Worm (Caenorhabditis elegans): Measurements from ENCODE around the gene C14B9.8.
A peak's percentile ranks its signal among the peaks of the same experiment; 100 is the strongest.

The C14B9.8 gene

ce11 chrIII:8130177-8130902, 14.1 kb downstream of the C14B9.8 start, which contains the start of the genes rpl-21 and C14B9.10 (continued):
- TF ChIP-seq F37B4.10 (GFP tag; IDR thresholded peaks at IDR 0.05): no peak
- TF ChIP-seq snpc-1.1 (tag; optimal IDR thresholded peaks at IDR 0.05; ENCODE audit: insufficient read depth): peak; percentile 60
- peak; percentile 20; the same call in 1 of the 2 replicates for TF ChIP-seq lir-1 (GFP tag; conservative IDR thresholded peaks at IDR 0.05)
- TF ChIP-seq Y53F4B.3 (GFP tag; IDR thresholded peaks at IDR 0.05): no peak
- TF ChIP-seq F22D6.2 (tag; optimal IDR thresholded peaks at IDR 0.05): no peak
- peak; percentile 88 for TF ChIP-seq ceh-91 (GFP tag; IDR thresholded peaks at IDR 0.05)
- no peak for TF ChIP-seq ceh-58 (GFP tag; IDR thresholded peaks at IDR 0.05)
- no peak for TF ChIP-seq mel-28 (tag; optimal IDR thresholded peaks at IDR 0.05; ENCODE audit: borderline replicate concordance)
- TF ChIP-seq unc-62 (GFP tag; optimal IDR thresholded peaks at IDR 0.05): no peak
- TF ChIP-seq B0261.1 (tag; optimal IDR thresholded peaks at IDR 0.05): peak; percentile 3
- TF ChIP-seq madf-10 (tag; optimal IDR thresholded peaks at IDR 0.05): peak; percentile 26
- no peak for TF ChIP-seq nhr-120 (GFP tag; IDR thresholded peaks at IDR 0.05)
- no peak for TF ChIP-seq F10E7.11 (tag; optimal IDR thresholded peaks at IDR 0.05)
- TF ChIP-seq tbp1 (GFP tag; optimal IDR thresholded peaks at IDR 0.05): peak; percentile 71
- TF ChIP-seq egrh-3 (GFP tag; IDR thresholded peaks at IDR 0.05): no peak
- no peak for TF ChIP-seq ceh-79 (tag; optimal IDR thresholded peaks at IDR 0.05)
- TF ChIP-seq ets-4 (GFP tag; optimal IDR thresholded peaks at IDR 0.05): no peak
- peak; percentile 80 for TF ChIP-seq mcd-1 (GFP tag; IDR thresholded peaks at IDR 0.05)
- TF ChIP-seq attf-5 (GFP tag; optimal IDR thresholded peaks at IDR 0.05): peak; percentile 76
- TF ChIP-seq unc-130 (GFP tag; optimal IDR thresholded peaks at IDR 0.05): peak; percentile 34
- peak; percentile 2 for TF ChIP-seq mes-4 (tag; optimal IDR thresholded peaks at IDR 0.05)
- TF ChIP-seq ceh-100 (GFP tag; IDR thresholded peaks at IDR 0.05): peak; percentile 52; the same call in 1 of the 2 replicates
- TF ChIP-seq lsl-1 (GFP tag; optimal IDR thresholded peaks at IDR 0.05): peak; percentile 96
- TF ChIP-seq C17E4.6 (GFP tag; IDR thresholded peaks at IDR 0.05): peak; percentile 25; the same call in 1 of the 2 replicates
- no peak for TF ChIP-seq F57C9.4 (tag; optimal IDR thresholded peaks at IDR 0.05)
- TF ChIP-seq nfya-1 (tag; optimal IDR thresholded peaks at IDR 0.05; ENCODE audit: borderline replicate concordance, insufficient read depth): no peak
- peak; percentile 82 for TF ChIP-seq tlf-1 (GFP tag; optimal IDR thresholded peaks at IDR 0.05)
- TF ChIP-seq hrde-1 (tag; optimal IDR thresholded peaks at IDR 0.05; ENCODE audit: borderline replicate concordance): no peak
- no peak for TF ChIP-seq cebp-1 (GFP tag; IDR thresholded peaks at IDR 0.05)
- TF ChIP-seq cebp-1 (tag; optimal IDR thresholded peaks at IDR 0.05): peak; percentile 64
- TF ChIP-seq madf-6 (GFP tag; IDR thresholded peaks at IDR 0.05): peak; percentile 92
- no peak for TF ChIP-seq ztf-22 (GFP tag; optimal IDR thresholded peaks at IDR 0.05)
- TF ChIP-seq lin-26 (GFP tag; IDR thresholded peaks at IDR 0.05): no peak
- no peak for TF ChIP-seq ama-1 (optimal IDR thresholded peaks at IDR 0.05)
- TF ChIP-seq ama-1 (GFP tag; optimal IDR thresholded peaks at IDR 0.05): no peak
- peak; percentile 53 for TF ChIP-seq madf-8 (GFP tag; conservative IDR thresholded peaks at IDR 0.05)
- no peak for TF ChIP-seq egl-18 (GFP tag; IDR thresholded peaks at IDR 0.05)
- TF ChIP-seq pha-4 (tag; optimal IDR thresholded peaks at IDR 0.05): peak; percentile 76
- TF ChIP-seq K11D2.4 (GFP tag; IDR thresholded peaks at IDR 0.05): no peak
- TF ChIP-seq nhr-90 (tag; optimal IDR thresholded peaks at IDR 0.05): no peak
- peak; percentile 83 for TF ChIP-seq F23B12.7 (tag; optimal IDR thresholded peaks at IDR 0.05; ENCODE audit: insufficient read depth)
- TF ChIP-seq nhr-179 (tag; optimal IDR thresholded peaks at IDR 0.05): no peak
- TF ChIP-seq bed-1 (GFP tag; IDR thresholded peaks at IDR 0.05): no peak
- TF ChIP-seq lin-54 (GFP tag; optimal IDR thresholded peaks at IDR 0.05): peak; percentile 80
- TF ChIP-seq hlh-26 (GFP tag; conservative IDR thresholded peaks at IDR 0.05): no peak
- TF ChIP-seq zfh-2 (GFP tag; conservative IDR thresholded peaks at IDR 0.05): no peak
- TF ChIP-seq ztf-25 (GFP tag; IDR thresholded peaks at IDR 0.05): no peak
- peak; percentile 46 for TF ChIP-seq lin-40 (tag; optimal IDR thresholded peaks at IDR 0.05)
